Worm (Caenorhabditis elegans): ENCODE results near the gene C12D5.4.

The C12D5.4 gene

ce11 chrV:7667940-7668339 lies 4.4 kb upstream of the C12D5.4 start, which contains the start of gene C12D5.5:
TSS of gene C12D5.5 (plus strand) at chrV:7668240.
- TF ChIP-seq nhr-27 (tag; optimal IDR thresholded peaks at IDR 0.05), result no peak
- TF ChIP-seq mes-4 (tag; optimal IDR thresholded peaks at IDR 0.05), result no peak
- no peak for TF ChIP-seq aptf-3 (GFP tag; IDR thresholded peaks at IDR 0.05)
- TF ChIP-seq T26A5.8 (tag; optimal IDR thresholded peaks at IDR 0.05), result no peak
- no peak for TF ChIP-seq dpl-1 (GFP tag; optimal IDR thresholded peaks at IDR 0.05)

ce11 chrV:7675904-7676303 lies 3.5 kb downstream of the C12D5.4 start, which contains the start of gene C12D5.3:
TSS of gene C12D5.3 (plus strand) at chrV:7676204.
- TF ChIP-seq ceh-58 (GFP tag; IDR thresholded peaks at IDR 0.05) (no peak), let-526 (GFP tag; IDR thresholded peaks at IDR 0.05) (no peak), lin-54 (GFP tag; optimal IDR thresholded peaks at IDR 0.05) (no peak), ztf-25 (GFP tag; IDR thresholded peaks at IDR 0.05) (no peak), zim-3 (tag; optimal IDR thresholded peaks at IDR 0.05) (no peak), B0336.3 (GFP tag; IDR thresholded peaks at IDR 0.05) (no peak), sea-2 (GFP tag; IDR thresholded peaks at IDR 0.05) (no peak), ekl-4 (GFP tag; IDR thresholded peaks at IDR 0.05) (no peak), mes-4 (tag; optimal IDR thresholded peaks at IDR 0.05) (no peak), hlh-12 (tag; optimal IDR thresholded peaks at IDR 0.05) (no peak), snpc-3.4 (tag; optimal IDR thresholded peaks at IDR 0.05) (no peak), lir-1 (GFP tag; conservative IDR thresholded peaks at IDR 0.05) (no peak)

DNA sequence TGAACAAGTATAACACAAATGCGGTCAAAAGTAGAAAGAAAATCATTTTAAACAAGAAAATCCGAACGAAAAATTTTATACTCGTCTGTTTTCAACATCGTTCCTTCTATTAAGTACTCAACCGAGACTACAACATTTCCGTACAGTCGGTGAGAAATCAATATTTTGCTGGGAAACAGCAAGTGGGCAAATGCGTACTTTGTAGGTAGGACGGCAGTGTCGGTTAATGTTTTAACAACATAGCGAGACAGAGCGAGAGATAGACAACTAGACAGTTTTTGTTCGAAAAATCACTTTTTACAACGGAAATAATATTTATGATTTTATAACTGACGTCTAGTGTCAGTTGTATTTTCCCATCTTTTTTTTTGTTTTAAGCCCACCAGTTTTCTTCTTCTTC lies 9.0 kb downstream of the C12D5.4 start, which contains the start of gene cyp-33A1:
Gene cyp-33A1, minus strand, starts transcription at position 72 of the 400 bp plus-strand sequence.
- TF ChIP-seq nhr-80 (tag; optimal IDR thresholded peaks at IDR 0.05) (peak; percentile 30), F23B12.7 (tag; optimal IDR thresholded peaks at IDR 0.05; ENCODE audit: insufficient read depth) (peak; percentile 33), attf-5 (GFP tag; optimal IDR thresholded peaks at IDR 0.05) (peak; percentile 47), ceh-27 (GFP tag; optimal IDR thresholded peaks at IDR 0.05) (no peak)

DNA sequence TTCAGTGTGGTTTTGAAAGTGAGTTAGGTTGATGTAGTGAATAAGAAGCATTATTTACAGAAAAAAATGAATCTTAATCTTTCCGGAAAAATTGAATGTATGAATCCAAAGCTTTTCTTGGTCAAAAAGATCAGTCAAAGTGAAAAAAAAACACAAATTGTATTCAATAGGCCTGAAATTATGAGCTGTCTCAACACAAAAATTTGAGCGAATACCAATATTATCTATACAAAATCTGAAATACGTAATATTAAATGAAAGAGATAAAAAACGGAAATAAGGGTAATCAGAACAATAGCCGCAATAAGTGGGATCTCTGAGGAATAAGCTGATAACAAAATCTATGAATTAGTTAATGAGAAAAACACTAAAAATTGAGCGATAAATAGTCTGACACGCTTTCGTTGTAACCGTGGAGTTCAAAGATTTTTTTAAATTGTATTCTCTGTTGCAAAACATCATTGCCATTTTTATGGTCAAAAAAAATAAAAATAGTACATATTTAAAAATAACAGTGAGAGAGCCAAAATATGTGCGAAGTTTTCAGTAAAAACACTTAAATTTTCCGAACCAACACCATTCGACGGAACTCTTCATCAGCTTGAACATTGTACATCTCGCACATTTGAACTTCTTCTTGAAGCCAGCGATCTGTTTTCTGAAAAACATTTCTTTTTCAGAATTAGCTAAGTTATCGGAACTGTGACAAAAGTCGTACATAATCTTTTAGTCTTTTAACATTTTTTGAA lies 11.7 kb downstream of the C12D5.4 start, which contains the start of gene sre-11:
Gene sre-11, minus strand, starts transcription at position 51 of the 749 bp plus-strand sequence.
- TF ChIP-seq dpff-1 (tag; optimal IDR thresholded peaks at IDR 0.05), result no peak
- no peak for TF ChIP-seq gei-17 (GFP tag; optimal IDR thresholded peaks at IDR 0.05)
- TF ChIP-seq Y79H2A.3 (GFP tag; conservative IDR thresholded peaks at IDR 0.05), result no peak
- TF ChIP-seq nhr-179 (tag; optimal IDR thresholded peaks at IDR 0.05), result no peak
- no peak for TF ChIP-seq egl-18 (GFP tag; IDR thresholded peaks at IDR 0.05)
- no peak for TF ChIP-seq ceh-100 (GFP tag; IDR thresholded peaks at IDR 0.05)
- no peak for TF ChIP-seq ztf-28 (GFP tag; IDR thresholded peaks at IDR 0.05)
- TF ChIP-seq lin-40 (tag; optimal IDR thresholded peaks at IDR 0.05), result no peak
- no peak for TF ChIP-seq dox-1 (GFP tag; IDR thresholded peaks at IDR 0.05)
- TF ChIP-seq lsy-27 (tag; optimal IDR thresholded peaks at IDR 0.05; ENCODE audit: borderline replicate concordance, insufficient read depth), result no peak

DNA sequence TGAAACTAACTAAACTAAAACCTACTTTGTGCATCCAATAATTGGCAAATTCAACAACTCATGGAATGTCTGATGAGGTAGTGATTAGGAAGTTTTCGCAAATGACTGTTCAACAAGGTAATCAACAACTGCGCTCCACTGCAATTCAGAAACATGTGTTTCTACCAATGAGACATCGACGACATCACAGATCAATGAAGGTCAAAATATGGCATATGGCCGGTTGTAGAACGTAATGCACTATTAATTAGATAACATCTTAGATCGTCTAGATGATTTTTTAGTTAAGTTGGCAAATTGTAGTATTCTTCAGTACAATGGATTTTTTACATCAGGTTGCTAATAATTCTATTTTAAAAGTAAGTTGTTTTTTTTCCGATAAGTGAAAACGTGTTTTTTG lies 13.8 kb downstream of the C12D5.4 start, which contains the start of the genes nhr-94 and nhr-152:
Gene nhr-94, minus strand, starts transcription at position 147 of the 400 bp plus-strand sequence.
Gene nhr-152, plus strand, starts transcription at position 162 of the 400 bp plus-strand sequence.
- no peak for TF ChIP-seq fkh-3 (tag; optimal IDR thresholded peaks at IDR 0.05)
- no peak for TF ChIP-seq K11D2.4 (GFP tag; IDR thresholded peaks at IDR 0.05)
- no peak for TF ChIP-seq mel-28 (tag; optimal IDR thresholded peaks at IDR 0.05; ENCODE audit: borderline replicate concordance)
- no peak for TF ChIP-seq zfh-2 (GFP tag; conservative IDR thresholded peaks at IDR 0.05)
- no peak for TF ChIP-seq madf-10 (tag; optimal IDR thresholded peaks at IDR 0.05)
- no peak for TF ChIP-seq egl-44 (GFP tag; IDR thresholded peaks at IDR 0.05)
- TF ChIP-seq dpff-1 (tag; optimal IDR thresholded peaks at IDR 0.05), result no peak
- no peak for TF ChIP-seq ceh-91 (GFP tag; IDR thresholded peaks at IDR 0.05)
- no peak for TF ChIP-seq aptf-3 (GFP tag; IDR thresholded peaks at IDR 0.05)
- no peak for TF ChIP-seq attf-3 (GFP tag; conservative IDR thresholded peaks at IDR 0.05)
- no peak for TF ChIP-seq F39B2.1 (GFP tag; IDR thresholded peaks at IDR 0.05)
- no peak for TF ChIP-seq F55B11.4 (tag; optimal IDR thresholded peaks at IDR 0.05; ENCODE audit: borderline replicate concordance, insufficient read depth)
- TF ChIP-seq sdz-38 (tag; optimal IDR thresholded peaks at IDR 0.05), result no peak
- no peak for TF ChIP-seq hlh-12 (tag; optimal IDR thresholded peaks at IDR 0.05)
- no peak for TF ChIP-seq snpc-1.1 (tag; optimal IDR thresholded peaks at IDR 0.05; ENCODE audit: insufficient read depth)
